Worm (Caenorhabditis elegans): Measurements from ENCODE around the gene sre-29.

ce11 chrII:12406394-12406793 is 4.7 kb upstream of the sre-29 start, which contains the start of gene sre-30:
- TF ChIP-seq ama-1 (optimal IDR thresholded peaks at IDR 0.05) (no peak), tra-4 (tag; optimal IDR thresholded peaks at IDR 0.05) (no peak), flt-1 (GFP tag; IDR thresholded peaks at IDR 0.05) (no peak), pes-1 (GFP tag; IDR thresholded peaks at IDR 0.05) (no peak), tbx-11 (GFP tag; IDR thresholded peaks at IDR 0.05) (no peak)
